Fruit fly (Drosophila melanogaster): ENCODE data around the gene CG10086.

DNA sequence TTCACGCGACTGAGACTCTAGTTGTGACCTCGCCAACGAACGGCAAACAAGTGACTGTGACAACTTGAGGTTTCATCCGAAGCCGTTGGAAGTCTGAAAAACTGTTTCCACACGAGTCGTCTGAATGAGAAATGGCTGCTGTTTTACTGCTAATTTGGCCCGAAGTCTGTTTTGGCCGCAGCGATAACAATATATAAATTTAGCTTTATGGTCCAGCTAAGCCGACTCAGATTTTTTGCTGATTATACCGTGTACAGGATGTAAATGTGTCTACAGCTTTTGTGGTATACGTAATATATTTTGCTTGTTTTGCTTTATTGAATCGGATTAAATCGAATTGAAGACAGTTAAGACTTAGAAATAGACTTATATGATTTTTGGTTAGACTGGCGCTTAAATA, 13.9 kb downstream of the CG10086 start, which contains the start of gene CG18268:
- TF ChIP-seq CG34367 (tag; optimal IDR thresholded peaks at IDR 0.05) (no peak), CG13204 (GFP tag; optimal IDR thresholded peaks at IDR 0.05) (no peak)
